Worm (Caenorhabditis elegans) whole organism, young adult: ENCODE data around the gene scl-7.
A peak's percentile ranks its signal among the peaks of the same experiment; 100 is the strongest.

Source experiments
- C06A6.2 ChIP-seq: fragments of 200-800 bp; sonication (Bioruptor generic); conservative IDR thresholded peaks from 2 replicates; pipeline ENCODE4 v1.3.6; 2022; ENCODE audit warnings: missing genetic modification characterization, missing compliant biosample characterization
- D2030.7 ChIP-seq: fragments of 200-800 bp; sonication (Bioruptor generic); IDR thresholded peaks from 2 replicates; pipeline ENCODE4 v1.3.6; 2022; ENCODE audit warnings: missing genetic modification reagents, missing genetic modification characterization, missing compliant biosample characterization
- F39B2.1 ChIP-seq: fragments of 200-800 bp; sonication (Bioruptor generic); IDR thresholded peaks from 2 replicates; pipeline ENCODE4 v1.3.6; 2022; ENCODE audit warnings: missing genetic modification reagents, missing genetic modification characterization, missing compliant biosample characterization
- F57C9.4 ChIP-seq: sonication (generic microtip); optimal IDR thresholded peaks from 2 replicates; lab custom pipeline; 2017; ENCODE audit warnings: mild to moderate bottlenecking, missing genetic modification characterization, missing compliant biosample characterization
- Y53G8AR.9 ChIP-seq: fragments of 200-800 bp; sonication (Bioruptor generic); conservative IDR thresholded peaks from 2 replicates; pipeline ENCODE4 v1.3.6; 2022; ENCODE audit warnings: missing genetic modification reagents, missing genetic modification characterization, missing compliant biosample characterization
- Y67H2A.10 ChIP-seq: fragments of 200-800 bp; sonication (Bioruptor generic); conservative IDR thresholded peaks from 2 replicates; pipeline ENCODE4 v1.3.6; 2022; ENCODE audit warnings: missing genetic modification reagents, missing genetic modification characterization, missing compliant biosample characterization
- Y79H2A.3 ChIP-seq: fragments of 200-800 bp; sonication (Bioruptor generic); conservative IDR thresholded peaks from 2 replicates; pipeline ENCODE4 v1.3.6; 2022; ENCODE audit warnings: missing genetic modification reagents, missing genetic modification characterization, missing compliant biosample characterization
- ZK185.1 ChIP-seq: sonication (generic microtip); optimal IDR thresholded peaks from 2 replicates; lab custom pipeline; 2016; ENCODE audit warnings: mild to moderate bottlenecking, missing genetic modification characterization, missing compliant biosample characterization; ENCODE audit not compliant: poor library complexity, severe bottlenecking
- attf-5 ChIP-seq: fragments of 200-800 bp; sonication (Bioruptor generic); optimal IDR thresholded peaks from 2 replicates; lab custom pipeline; 2018; ENCODE audit warnings: mild to moderate bottlenecking, missing genetic modification characterization, missing compliant biosample characterization
- bed-2 ChIP-seq: fragments of 200-800 bp; sonication (Bioruptor generic); IDR thresholded peaks from 2 replicates; pipeline ENCODE4 v1.3.6; 2022; ENCODE audit warnings: missing genetic modification reagents, missing genetic modification characterization, missing compliant biosample characterization
- cebp-1 ChIP-seq, 2 experiments: fragments of 200-800 bp in 1 of 2; sonication (Bioruptor generic) in 1 of 2; sonication (generic microtip) in 1 of 2; IDR thresholded peaks in 1 of 2; optimal IDR thresholded peaks in 1 of 2; 2 replicates each; pipeline versions ENCODE4 v1.3.6 to Lab custom; 2017 to 2022; ENCODE audit warnings: missing compliant biosample characterization in 2 of 2, missing genetic modification characterization in 2 of 2, mild to moderate bottlenecking in 1 of 2, missing genetic modification reagents in 1 of 2, moderate library complexity in 1 of 2
- cebp-2 ChIP-seq: fragments of 200-800 bp; sonication (Bioruptor generic); IDR thresholded peaks from 2 replicates; pipeline ENCODE4 v1.3.6; 2022; ENCODE audit warnings: missing genetic modification characterization, missing compliant biosample characterization
- ceh-27 ChIP-seq: fragments of 200-800 bp; sonication (Bioruptor generic); optimal IDR thresholded peaks from 2 replicates; lab custom pipeline; 2018; ENCODE audit warnings: mild to moderate bottlenecking, missing genetic modification characterization, moderate library complexity, missing compliant biosample characterization
- ceh-79 ChIP-seq: sonication (generic microtip); optimal IDR thresholded peaks from 2 replicates; lab custom pipeline; 2017; ENCODE audit warnings: mild to moderate bottlenecking, missing genetic modification characterization, missing compliant biosample characterization
- ceh-91 ChIP-seq: fragments of 200-800 bp; sonication (Bioruptor generic); IDR thresholded peaks from 2 replicates; pipeline ENCODE4 v1.3.6; 2022; ENCODE audit warnings: missing genetic modification reagents, missing genetic modification characterization, missing compliant biosample characterization
- chd-7 ChIP-seq: sonication (generic microtip); optimal IDR thresholded peaks from 2 replicates; lab custom pipeline; 2016; ENCODE audit warnings: mild to moderate bottlenecking, missing genetic modification characterization, moderate library complexity, missing compliant biosample characterization
- dox-1 ChIP-seq: fragments of 200-800 bp; sonication (Bioruptor generic); IDR thresholded peaks from 2 replicates; pipeline ENCODE4 v1.3.6; 2022; ENCODE audit warnings: missing genetic modification reagents, missing genetic modification characterization, missing compliant biosample characterization
- egl-18 ChIP-seq: fragments of 200-800 bp; sonication (Bioruptor generic); IDR thresholded peaks from 2 replicates; pipeline ENCODE4 v1.3.6; 2022; ENCODE audit warnings: missing genetic modification reagents, missing genetic modification characterization, missing compliant biosample characterization
- egl-44 ChIP-seq: fragments of 200-800 bp; sonication (Bioruptor generic); IDR thresholded peaks from 2 replicates; pipeline ENCODE4 v1.3.6; 2022; ENCODE audit warnings: missing genetic modification reagents, missing genetic modification characterization, missing compliant biosample characterization
- gei-17 ChIP-seq: fragments of 200-800 bp; sonication (Bioruptor generic); optimal IDR thresholded peaks from 2 replicates; lab custom pipeline; 2018; ENCODE audit warnings: mild to moderate bottlenecking, missing genetic modification characterization, missing compliant biosample characterization
- hlh-12 ChIP-seq: sonication (generic microtip); optimal IDR thresholded peaks from 2 replicates; lab custom pipeline; 2016; ENCODE audit warnings: missing genetic modification characterization, missing compliant biosample characterization
- hmg-20 ChIP-seq: fragments of 200-800 bp; sonication (Bioruptor generic); IDR thresholded peaks from 2 replicates; pipeline ENCODE4 v1.3.6; 2022; ENCODE audit warnings: missing genetic modification reagents, missing genetic modification characterization, missing compliant biosample characterization
- hrde-1 ChIP-seq: sonication (generic microtip); optimal IDR thresholded peaks from 2 replicates; lab custom pipeline; 2016; ENCODE audit warnings: missing genetic modification characterization, mild to moderate bottlenecking, missing compliant biosample characterization, moderate library complexity, missing genotype, missing genetic modification reagents, borderline replicate concordance
- hsf-1 ChIP-seq: fragments of 200-800 bp; sonication (Bioruptor generic); IDR thresholded peaks from 2 replicates; pipeline ENCODE4 v1.3.6; 2022; ENCODE audit warnings: missing genetic modification reagents, missing genetic modification characterization, missing compliant biosample characterization
- let-607 ChIP-seq, 2 experiments: fragments of 200-800 bp in 1 of 2; sonication (Bioruptor generic) in 1 of 2; sonication (generic microtip) in 1 of 2; optimal IDR thresholded peaks; 2 replicates each; lab custom pipeline; 2016 to 2018; ENCODE audit warnings: mild to moderate bottlenecking in 2 of 2, missing compliant biosample characterization in 2 of 2, missing genetic modification characterization in 2 of 2, moderate library complexity in 2 of 2, missing genotype in 1 of 2
- lin-35 ChIP-seq, 3 experiments: fragments of 150-350 bp in 2 of 3; sonication (generic microtip) in 1 of 3; optimal IDR thresholded peaks; 2 replicates each; lab custom pipeline; 2014 to 2018; ENCODE audit warnings: missing biosample characterization in 3 of 3, missing genetic modification characterization in 3 of 3, missing genetic modification reagents in 3 of 3
- lsl-1 ChIP-seq: fragments of 200-800 bp; sonication (Bioruptor generic); optimal IDR thresholded peaks from 2 replicates; lab custom pipeline; 2018; ENCODE audit warnings: mild to moderate bottlenecking, missing genetic modification characterization, moderate library complexity, missing compliant biosample characterization
- lsy-27 ChIP-seq: sonication (generic microtip); optimal IDR thresholded peaks from 2 replicates; lab custom pipeline; 2017; ENCODE audit warnings: missing genetic modification characterization, mild to moderate bottlenecking, missing compliant biosample characterization, antibody characterized with exemption, missing genotype, borderline replicate concordance; ENCODE audit not compliant: insufficient read depth
- madf-10 ChIP-seq: sonication (generic microtip); optimal IDR thresholded peaks from 2 replicates; lab custom pipeline; 2016; ENCODE audit warnings: mild to moderate bottlenecking, missing genetic modification characterization, missing compliant biosample characterization
- madf-3 ChIP-seq: fragments of 200-800 bp; sonication (Bioruptor generic); IDR thresholded peaks from 2 replicates; pipeline ENCODE4 v1.3.6; 2022; ENCODE audit warnings: missing genetic modification reagents, missing genetic modification characterization, missing compliant biosample characterization
- madf-8 ChIP-seq: fragments of 200-800 bp; sonication (Bioruptor generic); conservative IDR thresholded peaks from 2 replicates; pipeline ENCODE4 v1.3.6; 2022; ENCODE audit warnings: missing genetic modification reagents, missing genetic modification characterization, missing compliant biosample characterization
- mxl-1 ChIP-seq: sonication (generic microtip); optimal IDR thresholded peaks from 2 replicates; lab custom pipeline; 2016; ENCODE audit warnings: missing genetic modification characterization, missing compliant biosample characterization
- nhr-80 ChIP-seq: sonication (generic microtip); optimal IDR thresholded peaks from 2 replicates; lab custom pipeline; 2016; ENCODE audit warnings: missing genetic modification characterization, missing compliant biosample characterization
- rcor-1 ChIP-seq: fragments of 200-800 bp; sonication (Bioruptor generic); IDR thresholded peaks from 2 replicates; pipeline ENCODE4 v1.3.6; 2022; ENCODE audit warnings: missing genetic modification reagents, missing genetic modification characterization, missing compliant biosample characterization
- repo-1 ChIP-seq: sonication (generic microtip); optimal IDR thresholded peaks from 2 replicates; lab custom pipeline; 2017; ENCODE audit warnings: mild to moderate bottlenecking, missing genetic modification characterization, missing compliant biosample characterization
- rpc-1 ChIP-seq, 2 experiments: fragments of 150-350 bp in 1 of 2; sonication (generic microtip) in 1 of 2; optimal IDR thresholded peaks; 2 replicates each; lab custom pipeline; 2014 to 2018; ENCODE audit warnings: missing biosample characterization in 1 of 2, missing genetic modification characterization in 1 of 2, missing genetic modification reagents in 1 of 2, missing genotype in 1 of 2
- snpc-4 ChIP-seq, 5 experiments: fragments of 150-350 bp in 1 of 5; sonication (generic microtip) in 4 of 5; optimal IDR thresholded peaks; 2 replicates each; lab custom pipeline; 2014 to 2018; ENCODE audit warnings: missing genetic modification characterization in 5 of 5, missing biosample characterization in 3 of 5, antibody characterized with exemption in 2 of 5, mild to moderate bottlenecking in 2 of 5, missing compliant biosample characterization in 2 of 5, missing genotype in 2 of 5, moderate library complexity in 2 of 5, missing genetic modification reagents in 1 of 5
- unc-130 ChIP-seq: sonication (generic microtip); optimal IDR thresholded peaks from 2 replicates; lab custom pipeline; 2016; ENCODE audit warnings: missing genetic modification reagents, missing genetic modification characterization, missing compliant biosample characterization
- zim-3 ChIP-seq: sonication (generic microtip); optimal IDR thresholded peaks from 2 replicates; lab custom pipeline; 2017; ENCODE audit warnings: mild to moderate bottlenecking, missing genetic modification characterization, moderate library complexity, missing compliant biosample characterization
- ztf-22 ChIP-seq: fragments of 200-800 bp; sonication (Bioruptor generic); optimal IDR thresholded peaks from 2 replicates; lab custom pipeline; 2018; ENCODE audit warnings: mild to moderate bottlenecking, missing genetic modification characterization, moderate library complexity, missing compliant biosample characterization
- ztf-26 ChIP-seq: sonication (generic microtip); optimal IDR thresholded peaks from 2 replicates; lab custom pipeline; 2017; ENCODE audit warnings: missing genetic modification characterization, missing compliant biosample characterization
- ztf-28 ChIP-seq: fragments of 200-800 bp; sonication (Bioruptor generic); IDR thresholded peaks from 2 replicates; pipeline ENCODE4 v1.3.6; 2022; ENCODE audit warnings: missing genetic modification reagents, missing genetic modification characterization, missing compliant biosample characterization
- ztf-3 ChIP-seq: fragments of 200-800 bp; sonication (Bioruptor generic); optimal IDR thresholded peaks from 2 replicates; lab custom pipeline; 2018; ENCODE audit warnings: mild to moderate bottlenecking, missing genetic modification characterization, missing compliant biosample characterization
- ztf-6 ChIP-seq: fragments of 200-800 bp; sonication (Bioruptor generic); IDR thresholded peaks from 2 replicates; pipeline ENCODE4 v1.3.6; 2022; ENCODE audit warnings: missing genetic modification reagents, missing genetic modification characterization, missing compliant biosample characterization

Gene scl-7

DNA sequence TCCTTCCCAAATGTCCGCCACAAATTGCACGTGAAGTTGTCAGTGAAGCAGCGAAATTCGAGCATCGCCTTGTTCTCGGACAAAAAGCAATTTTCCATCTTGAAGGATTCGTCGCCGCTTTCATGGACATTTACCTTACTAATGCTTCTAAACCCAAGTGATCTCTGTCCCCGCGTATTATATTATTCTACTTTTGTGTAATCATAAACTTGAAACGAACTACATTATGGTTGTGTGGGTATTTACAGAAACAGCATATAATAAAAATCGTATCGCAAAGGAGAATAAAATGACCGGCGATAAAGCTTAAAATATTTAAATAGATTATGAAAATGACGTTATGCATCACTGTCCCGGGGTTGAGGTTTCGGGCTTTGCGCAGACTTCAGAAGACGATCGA lies 26.5 kb downstream of the scl-7 start (continued):
- TF ChIP-seq zim-3 (tag; lab: Kevin White, UChicago) (no peak), hrde-1 (tag; lab: Kevin White, UChicago) (peak; percentile 88), D2030.7 (GFP tag; lab: Robert Waterston, UW) (peak; percentile 20; the same call in 1 of the 2 replicates), lsl-1 (peak; percentile 27), dox-1 (GFP tag; lab: Robert Waterston, UW) (peak; percentile 52; the same call in 1 of the 2 replicates), ZK185.1 (tag; lab: Kevin White, UChicago) (peak; percentile 60), cebp-2 (no peak), chd-7 (tag; lab: Kevin White, UChicago) (peak; percentile 19), lsy-27 (tag; lab: Kevin White, UChicago) (no peak), madf-3 (GFP tag; lab: Robert Waterston, UW) (0 out of 2 replicates have a peak, but pooled peaks have one; percentile 16), madf-10 (tag; lab: Kevin White, UChicago) (no peak), let-607 (tag; optimal IDR thresholded peaks at IDR 0.05; lab: Kevin White, UChicago) (no peak), snpc-4 (GFP tag; optimal IDR thresholded peaks at IDR 0.05; lab: Kevin White, UChicago) (no peak), snpc-4 (tag; optimal IDR thresholded peaks at IDR 0.05; lab: Kevin White, UChicago) (peak in 2 of 4 experiments; percentile 47 to 53), egl-18 (GFP tag; lab: Robert Waterston, UW) (no peak), hsf-1 (GFP tag; lab: Robert Waterston, UW) (peak; percentile 66; the same call in 1 of the 2 replicates), bed-2 (GFP tag; lab: Robert Waterston, UW) (no peak)

DNA sequence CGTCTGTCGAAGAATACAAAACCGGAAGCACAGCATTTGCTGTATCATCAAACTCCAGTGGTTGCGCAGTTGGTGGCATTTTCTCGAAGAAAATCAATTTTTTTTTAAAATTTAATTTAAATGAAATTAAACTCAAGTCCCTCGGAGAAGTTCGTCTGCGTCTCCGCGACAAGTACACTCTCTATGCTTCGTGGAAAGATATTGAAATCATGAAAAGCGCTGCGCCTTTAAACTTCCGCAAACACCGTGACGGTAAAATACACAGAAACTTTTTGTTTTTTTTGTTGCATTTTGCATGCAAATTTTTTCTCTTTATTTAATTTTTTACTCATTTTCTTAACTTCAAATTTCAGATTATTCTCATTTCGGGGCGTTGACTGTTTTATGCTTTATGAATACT lies 28.4 kb downstream of the scl-7 start, which contains the start of the genes dli-1, tin-9.2 and exos-4.1:
Gene dli-1 (minus strand): TSS at position 141 of the 400 bp plus-strand sequence.
Gene tin-9.2 (plus strand): TSS at position 344 of the 400 bp plus-strand sequence.
Gene exos-4.1 (plus strand): TSS at position 348 of the 400 bp plus-strand sequence.
- TF ChIP-seq F39B2.1 (GFP tag; lab: Robert Waterston, UW) = no peak
- peak; percentile 77 for TF ChIP-seq dox-1 (GFP tag; lab: Robert Waterston, UW)
- no peak for TF ChIP-seq cebp-1 (GFP tag; IDR thresholded peaks at IDR 0.05; lab: Robert Waterston, UW)
- TF ChIP-seq cebp-1 (tag; optimal IDR thresholded peaks at IDR 0.05; lab: Kevin White, UChicago) = peak; percentile 77
- TF ChIP-seq rpc-1 (optimal IDR thresholded peaks at IDR 0.05; lab: Kevin White, UChicago) = no peak
- no peak for TF ChIP-seq rpc-1 (tag; optimal IDR thresholded peaks at IDR 0.05; lab: Kevin White, UChicago)
- no peak for TF ChIP-seq chd-7 (tag; lab: Kevin White, UChicago)
- TF ChIP-seq Y67H2A.10 (GFP tag; lab: Robert Waterston, UW) = no peak
- TF ChIP-seq Y53G8AR.9 (GFP tag; lab: Robert Waterston, UW) = no peak
- peak; percentile 41; the same call in 1 of the 2 replicates for TF ChIP-seq rcor-1
- TF ChIP-seq ztf-6 (GFP tag; lab: Robert Waterston, UW) = no peak
- no peak for TF ChIP-seq mxl-1 (tag; lab: Kevin White, UChicago)
- TF ChIP-seq lin-35 (GFP tag; optimal IDR thresholded peaks at IDR 0.05; lab: Kevin White, UChicago) = peak in 1 of 3 experiments; percentile 25
- 0 out of 2 replicates have a peak, but pooled peaks have one; percentile 4 for TF ChIP-seq madf-8 (GFP tag; lab: Robert Waterston, UW)
- TF ChIP-seq ztf-22 (GFP tag; lab: Kevin White, UChicago) = no peak
- no peak for TF ChIP-seq madf-10 (tag; lab: Kevin White, UChicago)
- TF ChIP-seq attf-5 = peak; percentile 80
- TF ChIP-seq egl-44 (GFP tag; lab: Robert Waterston, UW) = no peak
- no peak for TF ChIP-seq repo-1 (tag; lab: Kevin White, UChicago)
- no peak for TF ChIP-seq C06A6.2 (GFP tag; lab: Robert Waterston, UW)
- TF ChIP-seq ztf-26 (tag; lab: Kevin White, UChicago) = no peak
- TF ChIP-seq ztf-3 (GFP tag; lab: Kevin White, UChicago) = no peak
- no peak for TF ChIP-seq ceh-79
- peak; percentile 30; the same call in 1 of the 2 replicates for TF ChIP-seq ceh-91 (GFP tag; lab: Robert Waterston, UW)
- TF ChIP-seq unc-130 (GFP tag; lab: Kevin White, UChicago) = no peak
- TF ChIP-seq lsl-1 = peak; percentile 61
- TF ChIP-seq hmg-20 (GFP tag; lab: Robert Waterston, UW) = no peak
- no peak for TF ChIP-seq ztf-28 (GFP tag; lab: Robert Waterston, UW)
- no peak for TF ChIP-seq hlh-12
- TF ChIP-seq ZK185.1 (tag; lab: Kevin White, UChicago) = no peak
- no peak for TF ChIP-seq Y79H2A.3
- no peak for TF ChIP-seq nhr-80 (tag; lab: Kevin White, UChicago)
- TF ChIP-seq F57C9.4 = no peak
- no peak for TF ChIP-seq gei-17 (GFP tag; lab: Kevin White, UChicago)
- no peak for TF ChIP-seq ceh-27 (GFP tag; lab: Kevin White, UChicago)
